Worm (Caenorhabditis elegans) whole organism, late embryonic: ENCODE measurements around the gene C44C10.10.

Experiments
- C08G9.2 ChIP-seq: sonication (generic microtip); optimal IDR thresholded peaks from 2 replicates; lab custom pipeline; 2016; ENCODE audit warnings: mild to moderate bottlenecking, missing genetic modification characterization, moderate library complexity, missing compliant biosample characterization
- ahr-1 ChIP-seq: sonication (generic microtip); optimal IDR thresholded peaks from 2 replicates; lab custom pipeline; 2016; ENCODE audit warnings: missing genetic modification characterization, missing compliant biosample characterization
- ama-1 ChIP-seq: fragments of 150-350 bp; optimal IDR thresholded peaks from 2 replicates; lab custom pipeline; 2014
- ceh-14 ChIP-seq: sonication (generic microtip); optimal IDR thresholded peaks from 2 replicates; lab custom pipeline; 2016; ENCODE audit warnings: missing genotype, missing genetic modification characterization, missing compliant biosample characterization
- ceh-18 ChIP-seq: sonication (generic microtip); optimal IDR thresholded peaks from 2 replicates; lab custom pipeline; 2016; ENCODE audit warnings: missing genetic modification characterization, missing compliant biosample characterization
- ceh-19 ChIP-seq: fragments of 200-800 bp; sonication (Bioruptor generic); optimal IDR thresholded peaks from 2 replicates; lab custom pipeline; 2018; ENCODE audit warnings: mild to moderate bottlenecking, missing genetic modification characterization, missing compliant biosample characterization
- ceh-2 ChIP-seq: sonication (generic microtip); optimal IDR thresholded peaks from 2 replicates; lab custom pipeline; 2016; ENCODE audit warnings: missing genotype, missing genetic modification characterization, missing compliant biosample characterization
- ceh-24 ChIP-seq: sonication (generic microtip); optimal IDR thresholded peaks from 2 replicates; lab custom pipeline; 2016; ENCODE audit warnings: mild to moderate bottlenecking, missing genetic modification characterization, missing compliant biosample characterization
- ceh-31 ChIP-seq: sonication (generic microtip); optimal IDR thresholded peaks from 2 replicates; lab custom pipeline; 2016; ENCODE audit warnings: missing genetic modification characterization, missing compliant biosample characterization
- ceh-34 ChIP-seq: sonication (generic microtip); optimal IDR thresholded peaks from 2 replicates; lab custom pipeline; 2016; ENCODE audit warnings: mild to moderate bottlenecking, missing genetic modification characterization, missing compliant biosample characterization
- ceh-45 ChIP-seq: fragments of 200-800 bp; sonication (Bioruptor generic); IDR thresholded peaks from 2 replicates; pipeline ENCODE4 v1.3.6; 2022; ENCODE audit warnings: missing genetic modification reagents, missing genetic modification characterization, missing compliant biosample characterization
- ceh-6 ChIP-seq: fragments of 200-800 bp; sonication (Bioruptor generic); optimal IDR thresholded peaks from 2 replicates; lab custom pipeline; 2018; ENCODE audit warnings: mild to moderate bottlenecking, missing genetic modification characterization, missing compliant biosample characterization
- ceh-9 ChIP-seq: sonication (generic microtip); optimal IDR thresholded peaks from 2 replicates; lab custom pipeline; 2016; ENCODE audit warnings: mild to moderate bottlenecking, missing genetic modification characterization, inconsistent platforms, missing compliant biosample characterization
- che-1 ChIP-seq: sonication (generic microtip); optimal IDR thresholded peaks from 2 replicates; lab custom pipeline; 2016; ENCODE audit warnings: mild to moderate bottlenecking, missing genetic modification characterization, missing compliant biosample characterization
- dmd-4 ChIP-seq: sonication (generic microtip); optimal IDR thresholded peaks from 2 replicates; lab custom pipeline; 2016; ENCODE audit warnings: borderline replicate concordance, missing genetic modification characterization, missing compliant biosample characterization
- dve-1 ChIP-seq: sonication (generic microtip); optimal IDR thresholded peaks from 2 replicates; lab custom pipeline; 2017; ENCODE audit warnings: antibody characterized with exemption, mild to moderate bottlenecking, missing genetic modification characterization, missing compliant biosample characterization
- elt-2 ChIP-seq: sonication (generic microtip); optimal IDR thresholded peaks from 2 replicates; lab custom pipeline; 2016; ENCODE audit warnings: missing genetic modification reagents, missing genetic modification characterization, missing compliant biosample characterization
- eyg-1 ChIP-seq: sonication (generic microtip); optimal IDR thresholded peaks from 2 replicates; lab custom pipeline; 2016; ENCODE audit warnings: missing genotype, missing genetic modification characterization, missing compliant biosample characterization
- fkh-6 ChIP-seq: sonication (generic microtip); optimal IDR thresholded peaks from 2 replicates; lab custom pipeline; 2016; ENCODE audit warnings: missing genetic modification characterization, missing compliant biosample characterization
- hlh-30 ChIP-seq: sonication (generic microtip); optimal IDR thresholded peaks from 2 replicates; lab custom pipeline; 2017; ENCODE audit warnings: antibody characterized with exemption, missing genetic modification characterization, missing compliant biosample characterization; ENCODE audit not compliant: insufficient read depth
- hlh-8 ChIP-seq: sonication (generic microtip); optimal IDR thresholded peaks from 2 replicates; lab custom pipeline; 2016; ENCODE audit warnings: missing genotype, missing genetic modification characterization, missing compliant biosample characterization
- nfya-1 ChIP-seq: sonication (generic microtip); optimal IDR thresholded peaks from 2 replicates; lab custom pipeline; 2017; ENCODE audit warnings: missing genetic modification characterization, mild to moderate bottlenecking, missing compliant biosample characterization, antibody characterized with exemption, moderate library complexity
- nhr-11 ChIP-seq: fragments of 150-350 bp; optimal IDR thresholded peaks from 2 replicates; lab custom pipeline; 2014; ENCODE audit warnings: missing biosample characterization, missing genetic modification characterization
- nhr-232 ChIP-seq: sonication (generic microtip); optimal IDR thresholded peaks from 2 replicates; lab custom pipeline; 2016; ENCODE audit warnings: missing genetic modification characterization, missing compliant biosample characterization
- npax-4 ChIP-seq: sonication (generic microtip); optimal IDR thresholded peaks from 2 replicates; lab custom pipeline; 2016; ENCODE audit warnings: missing genetic modification characterization, missing compliant biosample characterization
- odd-2 ChIP-seq: sonication (generic microtip); optimal IDR thresholded peaks from 2 replicates; lab custom pipeline; 2017; ENCODE audit warnings: antibody characterized with exemption, mild to moderate bottlenecking, missing genetic modification characterization, missing compliant biosample characterization
- pax-1 ChIP-seq: fragments of 150-350 bp; optimal IDR thresholded peaks from 2 replicates; lab custom pipeline; 2014; ENCODE audit warnings: missing biosample characterization, missing genetic modification characterization
- pha-4 ChIP-seq: fragments of 150-350 bp; optimal IDR thresholded peaks from 2 replicates; lab custom pipeline; 2018; ENCODE audit warnings: missing biosample characterization, missing genetic modification reagents, missing genetic modification characterization
- tbx-2 ChIP-seq: sonication (generic microtip); optimal IDR thresholded peaks from 2 replicates; lab custom pipeline; 2016; ENCODE audit warnings: missing genetic modification characterization, missing compliant biosample characterization
- tbx-7 ChIP-seq: sonication (generic microtip); optimal IDR thresholded peaks from 2 replicates; lab custom pipeline; 2016; ENCODE audit warnings: missing genotype, missing genetic modification characterization, missing compliant biosample characterization
- ttx-3 ChIP-seq: sonication (generic microtip); optimal IDR thresholded peaks from 2 replicates; lab custom pipeline; 2016; ENCODE audit warnings: missing genetic modification reagents, missing genetic modification characterization, missing compliant biosample characterization
- unc-3 ChIP-seq, 2 experiments: fragments of 200-800 bp in 1 of 2; sonication (Bioruptor generic) in 1 of 2; sonication (generic microtip) in 1 of 2; conservative IDR thresholded peaks in 1 of 2; optimal IDR thresholded peaks in 1 of 2; 2 replicates each; pipeline versions ENCODE4 v1.3.6 to Lab custom; 2016 to 2022; ENCODE audit warnings: missing compliant biosample characterization in 2 of 2, missing genetic modification characterization in 2 of 2, missing genetic modification reagents in 1 of 2
- unc-55 ChIP-seq: sonication (generic microtip); optimal IDR thresholded peaks from 2 replicates; lab custom pipeline; 2017; ENCODE audit warnings: missing biosample characterization, missing genetic modification reagents, missing genetic modification characterization
- unc-86 ChIP-seq: sonication (generic microtip); optimal IDR thresholded peaks from 2 replicates; lab custom pipeline; 2016; ENCODE audit warnings: missing genetic modification characterization, missing compliant biosample characterization

C44C10.10 gene

DNA sequence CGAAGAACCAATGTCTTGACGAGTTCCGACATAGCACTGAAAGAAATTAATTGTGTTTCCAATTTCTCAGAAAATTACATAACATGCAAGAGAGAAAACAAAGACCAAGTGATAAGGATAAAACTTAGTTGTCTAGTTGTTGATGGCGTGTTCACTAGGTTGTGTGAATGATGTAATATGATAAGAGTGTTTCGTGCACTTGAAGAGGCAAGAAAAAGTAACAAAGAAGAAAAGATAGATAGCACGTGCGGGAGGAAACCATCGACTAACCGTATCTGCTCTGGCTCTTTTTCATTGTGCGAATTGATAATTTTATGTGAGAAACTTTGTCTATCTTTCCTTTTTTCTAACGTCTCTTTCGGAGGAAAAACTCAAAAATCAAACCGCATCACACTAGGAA lies 28.5 kb upstream of the C44C10.10 start, which contains the start of gene sfxn-1.5:
sfxn-1.5 (minus strand) TSS at position 36 of the 400 bp plus-strand sequence.
- TF ChIP-seq ceh-19 (GFP tag; lab: Kevin White, UChicago) (no peak), elt-2 (peak; percentile 97)

DNA sequence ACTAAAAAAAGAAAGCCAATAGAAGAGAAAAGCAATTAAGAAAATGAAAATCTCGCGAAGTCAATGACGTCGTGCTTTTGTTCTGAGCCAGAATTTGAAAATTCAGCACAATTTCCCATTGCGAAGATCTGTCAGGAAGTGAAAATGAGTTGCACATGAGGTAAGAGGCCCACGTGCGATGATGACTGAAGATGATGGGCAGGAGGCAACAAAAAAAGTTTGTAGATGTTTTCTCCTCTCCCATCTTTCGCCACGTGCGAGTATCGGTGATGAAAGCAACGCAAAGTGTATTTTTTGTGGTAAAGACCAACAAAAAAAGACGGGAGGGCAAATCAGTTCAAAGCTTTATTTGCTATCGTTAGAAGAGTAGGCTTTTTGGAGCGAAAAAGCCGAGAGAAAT lies 28.0 kb upstream of the C44C10.10 start:
- TF ChIP-seq pax-1 (tag; lab: Kevin White, UChicago), result no peak
- TF ChIP-seq hlh-8 (tag; lab: Kevin White, UChicago), result no peak
- no peak for TF ChIP-seq nhr-232
- TF ChIP-seq eyg-1 (tag; lab: Kevin White, UChicago), result no peak
- no peak for TF ChIP-seq ceh-2 (tag; lab: Kevin White, UChicago)
- no peak for TF ChIP-seq ceh-19 (GFP tag; lab: Kevin White, UChicago)
- TF ChIP-seq unc-3 (GFP tag; conservative IDR thresholded peaks at IDR 0.05; lab: Robert Waterston, UW), result no peak
- no peak for TF ChIP-seq unc-3 (tag; optimal IDR thresholded peaks at IDR 0.05; lab: Kevin White, UChicago)
- TF ChIP-seq ceh-24 (tag; lab: Kevin White, UChicago), result no peak
- no peak for TF ChIP-seq pha-4 (tag; lab: Kevin White, UChicago)
- TF ChIP-seq ceh-45, result no peak
- TF ChIP-seq unc-55 (GFP tag; lab: Kevin White, UChicago), result no peak
- TF ChIP-seq npax-4 (tag; lab: Kevin White, UChicago), result no peak
- no peak for TF ChIP-seq fkh-6 (tag; lab: Kevin White, UChicago)
- TF ChIP-seq tbx-7 (tag; lab: Kevin White, UChicago), result no peak
- no peak for TF ChIP-seq ahr-1 (tag; lab: Kevin White, UChicago)
- TF ChIP-seq dve-1 (tag; lab: Kevin White, UChicago), result no peak
- no peak for TF ChIP-seq ceh-14 (tag; lab: Kevin White, UChicago)
- TF ChIP-seq unc-86 (tag; lab: Kevin White, UChicago), result no peak
- no peak for TF ChIP-seq ama-1 (lab: Kevin White, UChicago)
- TF ChIP-seq nhr-11, result no peak
- TF ChIP-seq, all 69 proteins: peak for 0

DNA sequence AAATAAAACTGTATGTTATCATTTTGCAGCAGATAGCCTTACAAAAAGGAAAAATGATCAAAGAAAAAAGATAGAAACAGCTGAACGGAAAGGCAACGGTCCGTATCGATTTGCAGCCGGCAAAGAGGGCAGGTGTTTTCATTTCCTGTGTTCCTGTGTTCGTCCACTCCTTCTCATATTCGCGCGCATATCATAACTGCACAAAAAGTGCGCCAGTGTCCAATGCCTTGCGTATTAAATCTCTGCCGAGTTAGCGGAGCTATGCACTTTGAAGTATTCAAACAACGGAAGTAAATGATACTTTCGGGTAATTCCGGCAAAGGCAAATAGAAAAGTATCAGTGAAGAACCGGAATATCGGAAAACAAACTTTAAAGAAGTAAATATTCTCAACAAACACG lies 27.6 kb upstream of the C44C10.10 start:
- no peak for TF ChIP-seq nfya-1 (tag; lab: Kevin White, UChicago)
- TF ChIP-seq tbx-7 (tag; lab: Kevin White, UChicago), result no peak
- no peak for TF ChIP-seq C08G9.2 (tag; lab: Kevin White, UChicago)
- peak; percentile 10 for TF ChIP-seq tbx-2 (tag; lab: Kevin White, UChicago)
- peak; percentile 48 for TF ChIP-seq elt-2
- TF ChIP-seq nhr-232, result peak; percentile 2
- no peak for TF ChIP-seq odd-2 (tag; lab: Kevin White, UChicago)
- peak; percentile 4 for TF ChIP-seq ceh-19 (GFP tag; lab: Kevin White, UChicago)
- no peak for TF ChIP-seq ttx-3 (tag; lab: Kevin White, UChicago)
- TF ChIP-seq ceh-9, result no peak
- TF ChIP-seq ceh-6 (GFP tag; lab: Kevin White, UChicago), result peak; percentile 47
- TF ChIP-seq ceh-18 (tag; lab: Kevin White, UChicago), result no peak
- peak; percentile 18 for TF ChIP-seq che-1 (tag; lab: Kevin White, UChicago)
- no peak for TF ChIP-seq ceh-31
- no peak for TF ChIP-seq dmd-4 (tag; lab: Kevin White, UChicago)
- TF ChIP-seq hlh-30 (tag; lab: Kevin White, UChicago), result no peak
- peak; percentile 31 for TF ChIP-seq ceh-34 (tag; lab: Kevin White, UChicago)

DNA sequence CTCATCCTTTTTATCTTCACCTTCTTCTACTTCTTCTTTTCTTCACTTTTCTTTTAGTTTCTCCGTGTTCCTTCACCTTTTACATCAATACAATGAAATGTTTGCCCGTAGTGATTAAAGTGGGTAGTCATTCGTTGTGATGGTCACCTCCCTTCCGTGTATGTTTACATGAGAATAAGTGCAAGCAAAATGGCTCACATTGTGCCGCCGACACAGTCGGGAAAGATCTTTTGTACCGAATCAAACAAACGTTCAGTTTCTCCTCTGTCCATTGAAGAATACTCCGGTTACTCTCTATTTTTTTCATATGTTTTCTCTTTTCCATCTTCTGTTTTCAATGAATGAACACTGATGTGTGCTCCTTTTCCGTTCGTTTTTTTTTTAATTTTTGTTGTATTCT lies 25.9 kb upstream of the C44C10.10 start:
- no peak for TF ChIP-seq pax-1 (tag; lab: Kevin White, UChicago)
- no peak for TF ChIP-seq pha-4 (tag; lab: Kevin White, UChicago)
- TF ChIP-seq, all 69 proteins: peak for 0
